Worm (Caenorhabditis elegans): ENCODE measurements around the gene F58G1.8.

F58G1.8 gene

ce11 chrII:12925551-12925950 lies at the start of gene F58G1.8:
Gene F58G1.8, minus strand, starts transcription at chrII:12925651.
- no peak for TF ChIP-seq mel-28 (tag; optimal IDR thresholded peaks at IDR 0.05; ENCODE audit: borderline replicate concordance)
- TF ChIP-seq tbx-9 (tag; optimal IDR thresholded peaks at IDR 0.05; ENCODE audit: borderline replicate concordance) = no peak
- no peak for TF ChIP-seq madf-6 (GFP tag; IDR thresholded peaks at IDR 0.05)
- TF ChIP-seq B0019.2 (GFP tag; conservative IDR thresholded peaks at IDR 0.05) = no peak
- no peak for TF ChIP-seq ekl-4 (GFP tag; IDR thresholded peaks at IDR 0.05)
- no peak for TF ChIP-seq nfya-1 (tag; optimal IDR thresholded peaks at IDR 0.05; ENCODE audit: borderline replicate concordance, insufficient read depth)
- no peak for TF ChIP-seq somi-1 (GFP tag; optimal IDR thresholded peaks at IDR 0.05)
- no peak for TF ChIP-seq ama-1 (optimal IDR thresholded peaks at IDR 0.05)
- no peak for TF ChIP-seq ama-1 (GFP tag; optimal IDR thresholded peaks at IDR 0.05)
- TF ChIP-seq F55B11.4 (tag; optimal IDR thresholded peaks at IDR 0.05; ENCODE audit: borderline replicate concordance, insufficient read depth) = no peak
- no peak for TF ChIP-seq snpc-3.4 (tag; optimal IDR thresholded peaks at IDR 0.05)
- no peak for TF ChIP-seq Y53G8AR.9 (GFP tag; conservative IDR thresholded peaks at IDR 0.05)
- no peak for TF ChIP-seq efl-1 (GFP tag; optimal IDR thresholded peaks at IDR 0.05)
- no peak for TF ChIP-seq Y67H2A.10 (GFP tag; conservative IDR thresholded peaks at IDR 0.05)
- no peak for TF ChIP-seq K12H6.12 (tag; optimal IDR thresholded peaks at IDR 0.05)
- TF ChIP-seq dpff-1 (tag; optimal IDR thresholded peaks at IDR 0.05) = no peak
- TF ChIP-seq zfh-2 (GFP tag; conservative IDR thresholded peaks at IDR 0.05) = no peak
- TF ChIP-seq hlh-12 (tag; optimal IDR thresholded peaks at IDR 0.05) = no peak
- no peak for TF ChIP-seq nhr-179 (tag; optimal IDR thresholded peaks at IDR 0.05)
- TF ChIP-seq C17E4.6 (GFP tag; IDR thresholded peaks at IDR 0.05) = no peak
- TF ChIP-seq ztf-28 (GFP tag; IDR thresholded peaks at IDR 0.05) = no peak

DNA sequence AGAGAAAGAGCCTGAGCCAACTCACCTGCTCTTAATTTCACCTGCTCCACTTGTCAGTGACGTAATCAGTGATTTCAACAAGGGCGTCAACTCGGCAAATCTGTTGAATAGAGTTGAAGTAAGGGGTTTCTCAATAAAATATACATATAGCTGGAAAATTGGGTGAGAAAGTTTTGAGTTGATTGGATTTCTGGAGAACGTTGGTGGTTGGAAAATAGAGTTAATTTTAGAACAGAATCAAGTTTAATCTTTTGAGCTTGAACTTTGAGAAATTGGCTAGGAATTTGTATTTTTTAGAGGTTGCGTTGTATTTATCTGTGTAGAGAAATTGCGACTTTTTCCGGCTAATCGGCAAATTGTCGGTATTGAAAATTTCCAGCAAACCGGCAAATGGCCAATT lies 44.2 kb upstream of the F58G1.8 start, which contains the start of gene Y38F1A.4:
Gene Y38F1A.4, minus strand, starts transcription at position 101 of the 400 bp plus-strand sequence.
- TF ChIP-seq nfya-1 (tag; optimal IDR thresholded peaks at IDR 0.05; ENCODE audit: borderline replicate concordance, insufficient read depth) = no peak
- no peak for TF ChIP-seq bed-2 (GFP tag; IDR thresholded peaks at IDR 0.05)
- no peak for TF ChIP-seq snpc-1.1 (tag; optimal IDR thresholded peaks at IDR 0.05; ENCODE audit: insufficient read depth)

DNA sequence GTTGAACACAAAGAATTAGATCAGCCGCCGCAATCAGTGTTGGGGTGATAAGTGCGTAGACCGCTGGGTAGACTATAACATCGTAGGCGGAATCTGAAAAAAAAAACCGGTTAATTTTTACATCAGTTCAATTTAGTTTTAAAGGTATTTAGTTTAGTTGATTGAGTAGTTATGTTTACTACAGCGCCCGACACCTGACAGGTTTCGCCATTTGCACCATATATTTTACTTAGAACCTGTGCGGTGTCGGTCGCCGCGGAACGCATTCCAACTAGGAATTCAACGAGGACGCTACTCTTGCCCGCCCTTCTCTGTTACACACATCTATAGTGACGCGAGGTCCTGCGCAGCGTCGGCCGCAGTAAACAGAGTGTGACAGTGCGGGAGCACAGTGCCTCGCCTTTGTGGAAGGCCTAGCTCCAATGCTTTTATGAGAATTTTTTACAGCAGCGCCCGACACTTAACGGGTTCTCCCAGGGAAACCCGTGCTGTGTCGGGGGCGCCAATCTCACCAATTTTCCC lies 43.1 kb upstream of the F58G1.8 start:
- TF ChIP-seq zfh-2 (GFP tag; conservative IDR thresholded peaks at IDR 0.05) = peak; percentile 40; the same call in 1 of the 2 replicates
- 0 out of 2 replicates have a peak, but pooled peaks have one; percentile 16 for TF ChIP-seq attf-3 (GFP tag; conservative IDR thresholded peaks at IDR 0.05)
- no peak for TF ChIP-seq F52B5.7 (tag; optimal IDR thresholded peaks at IDR 0.05)
- TF ChIP-seq F49E8.2 (tag; optimal IDR thresholded peaks at IDR 0.05; ENCODE audit: insufficient read depth) = no peak
- no peak for TF ChIP-seq snpc-4 (GFP tag; optimal IDR thresholded peaks at IDR 0.05)
- TF ChIP-seq snpc-4 (tag; optimal IDR thresholded peaks at IDR 0.05) = peak in 3 of 4 experiments; percentile 63 to 77 (median 72)

- TF ChIP-seq atf-7 (tag; optimal IDR thresholded peaks at IDR 0.05) = no peak
Measured at ce11 chrII:12966274-12966673, 40.8 kb upstream of the F58G1.8 start.

- TF ChIP-seq madf-8 (GFP tag; conservative IDR thresholded peaks at IDR 0.05) (no peak), dox-1 (GFP tag; IDR thresholded peaks at IDR 0.05) (no peak), zim-3 (tag; optimal IDR thresholded peaks at IDR 0.05) (no peak), F57C9.4 (tag; optimal IDR thresholded peaks at IDR 0.05) (no peak), lag-1 (GFP tag; IDR thresholded peaks at IDR 0.05) (no peak), Y79H2A.3 (GFP tag; conservative IDR thresholded peaks at IDR 0.05) (no peak), F33H1.4 (GFP tag; IDR thresholded peaks at IDR 0.05) (no peak), snpc-1.3 (tag; optimal IDR thresholded peaks at IDR 0.05; ENCODE audit: insufficient read depth) (no peak), hmg-1.2 (GFP tag; IDR thresholded peaks at IDR 0.05) (no peak), K11D2.4 (GFP tag; IDR thresholded peaks at IDR 0.05) (no peak), madf-3 (GFP tag; IDR thresholded peaks at IDR 0.05) (no peak), ama-1 (optimal IDR thresholded peaks at IDR 0.05) (no peak), ama-1 (GFP tag; optimal IDR thresholded peaks at IDR 0.05) (no peak), mes-4 (tag; optimal IDR thresholded peaks at IDR 0.05) (no peak), ceh-27 (GFP tag; optimal IDR thresholded peaks at IDR 0.05) (no peak), nhr-120 (GFP tag; IDR thresholded peaks at IDR 0.05) (no peak)
Measured at ce11 chrII:12965589-12965988, 40.1 kb upstream of the F58G1.8 start.

Measured in whole organism, young adult.